Fruit fly (Drosophila melanogaster): ENCODE measurements around the gene CG8927.

The CG8927 gene

dm6 chr3R:16146632-16147453 is 34.0 kb upstream of the CG8927 start, which contains the start of the genes Mic26-27 and CG5916 (continued):
- TF ChIP-seq tll (GFP tag; optimal IDR thresholded peaks at IDR 0.05) = peak; percentile 7 to 92
- TF ChIP-seq CG8944 (GFP tag; optimal IDR thresholded peaks at IDR 0.05) = peak; percentile 80
- TF ChIP-seq CG3281 (GFP tag; optimal IDR thresholded peaks at IDR 0.05) = no peak
- TF ChIP-seq Aef1 (GFP tag; IDR thresholded peaks at IDR 0.05) = peak; percentile 88
- TF ChIP-seq insv (GFP tag; optimal IDR thresholded peaks at IDR 0.05) = peak in 1 of 2 experiments; percentile 8
- peak; percentile 99 for TF ChIP-seq Scr (GFP tag; IDR thresholded peaks at IDR 0.05; ENCODE audit: partially characterized antibody)

- TF ChIP-seq Pdp1 (GFP tag; optimal IDR thresholded peaks at IDR 0.05) = peak in 1 of 2 experiments; percentile 90
- no peak for TF ChIP-seq ind (GFP tag; optimal IDR thresholded peaks at IDR 0.05)
Observed at dm6 chr3R:16148712-16149111, 32.1 kb upstream of the CG8927 start.

dm6 chr3R:16151239-16151860 is 29.5 kb upstream of the CG8927 start, which contains the start of gene Fer2:
Fer2 (minus strand) TSS chr3R:16151312.
- TF ChIP-seq CG3281 (GFP tag; optimal IDR thresholded peaks at IDR 0.05) (peak; percentile 21), lola (GFP tag; optimal IDR thresholded peaks at IDR 0.05) (no peak), CG7556 (GFP tag; optimal IDR thresholded peaks at IDR 0.05) (peak; percentile 1), cwo (GFP tag; optimal IDR thresholded peaks at IDR 0.05) (peak; percentile 17), phol (tag; optimal IDR thresholded peaks at IDR 0.05) (peak; percentile 28), Vsx1 (GFP tag; optimal IDR thresholded peaks at IDR 0.05) (no peak), prd (optimal IDR thresholded peaks at IDR 0.05) (no peak), prd (GFP tag; IDR thresholded peaks at IDR 0.05) (0 out of 3 replicates have a peak, but pooled peaks have one; percentile 23), hbn (GFP tag; IDR thresholded peaks at IDR 0.05; ENCODE audit: partially characterized antibody) (no peak), CG4820 (GFP tag; optimal IDR thresholded peaks at IDR 0.05) (peak; percentile 17), Ptx1 (GFP tag; IDR thresholded peaks at IDR 0.05) (peak; percentile 41; the same call in 1 of the 2 replicates), CG18262 (tag; optimal IDR thresholded peaks at IDR 0.05) (peak; percentile 41), fu2 (GFP tag; optimal IDR thresholded peaks at IDR 0.05) (no peak), CG6254 (GFP tag; optimal IDR thresholded peaks at IDR 0.05) (peak; percentile 44), CG2712 (tag; optimal IDR thresholded peaks at IDR 0.05) (peak; percentile 19), CG3995 (GFP tag; optimal IDR thresholded peaks at IDR 0.05) (no peak), lab (GFP tag; optimal IDR thresholded peaks at IDR 0.05) (peak; percentile 52), crp (GFP tag; optimal IDR thresholded peaks at IDR 0.05) (no peak), ERR (GFP tag; optimal IDR thresholded peaks at IDR 0.05) (no peak), CG17361 (GFP tag; IDR thresholded peaks at IDR 0.05) (peak; percentile 56; the same call in 2 of the 3 replicates), CG4282 (GFP tag; optimal IDR thresholded peaks at IDR 0.05) (no peak), seq (GFP tag; IDR thresholded peaks at IDR 0.05) (peak; percentile 62), CG9727 (GFP tag; optimal IDR thresholded peaks at IDR 0.05) (peak; percentile 19), CG11696 (GFP tag; IDR thresholded peaks at IDR 0.05) (no peak), vfl (GFP tag; optimal IDR thresholded peaks at IDR 0.05) (no peak), Scr (GFP tag; IDR thresholded peaks at IDR 0.05; ENCODE audit: partially characterized antibody) (no peak), Fer1 (GFP tag; optimal IDR thresholded peaks at IDR 0.05) (peak; percentile 57), chinmo (GFP tag; IDR thresholded peaks at IDR 0.05; ENCODE audit: partially characterized antibody) (no peak), CG14710 (tag; optimal IDR thresholded peaks at IDR 0.05) (peak; percentile 16), CG2678 (tag; optimal IDR thresholded peaks at IDR 0.05) (peak; percentile 65), maf-S (GFP tag; optimal IDR thresholded peaks at IDR 0.05) (no peak), CG14667 (GFP tag; IDR thresholded peaks at IDR 0.05) (no peak), CG10147 (GFP tag; optimal IDR thresholded peaks at IDR 0.05) (peak; percentile 39), dmrt99B (tag; optimal IDR thresholded peaks at IDR 0.05) (peak; percentile 29), CG1233 (GFP tag; optimal IDR thresholded peaks at IDR 0.05) (no peak), org-1 (GFP tag; optimal IDR thresholded peaks at IDR 0.05) (no peak), CG13624 (GFP tag; optimal IDR thresholded peaks at IDR 0.05) (no peak)
